Fruit fly (Drosophila melanogaster): ENCODE results near the gene mRpS11.

- peak; percentile 54 for TF ChIP-seq gl (tag; optimal IDR thresholded peaks at IDR 0.05)
- peak; percentile 58 for TF ChIP-seq Ets98B (GFP tag; IDR thresholded peaks at IDR 0.05)
- peak; percentile 93 for TF ChIP-seq CG8301 (tag; optimal IDR thresholded peaks at IDR 0.05)
- TF ChIP-seq fd96Ca (GFP tag; IDR thresholded peaks at IDR 0.05), result peak; percentile 80
- TF ChIP-seq CG32121 (GFP tag; IDR thresholded peaks at IDR 0.05), result peak; percentile 42; the same call in 1 of the 2 replicates
- peak; percentile 86 for TF ChIP-seq CG34367 (tag; optimal IDR thresholded peaks at IDR 0.05)
- peak; percentile 55 for TF ChIP-seq EcR (GFP tag; optimal IDR thresholded peaks at IDR 0.05)
- peak; percentile 91 for TF ChIP-seq CG9948 (tag; optimal IDR thresholded peaks at IDR 0.05)
Observed at dm6 chr3R:17059100-17059810, 13.3 kb upstream of the mRpS11 start.

Data from whole organism, pupa.